Fruit fly (Drosophila melanogaster) whole organism, embryonic: Measurements from ENCODE around the gene Vha16-3.

Experiments used
- BEAF-32 ChIP-seq: fragments of 200-800 bp; sonication (Bioruptor generic); optimal IDR thresholded peaks from 3 replicates; lab custom pipeline; 2017; ENCODE audit warnings: missing biosample characterization, missing genetic modification characterization, mild to moderate bottlenecking, moderate library complexity, missing genetic modification reagents
- CG11247 ChIP-seq: fragments of 200-800 bp; sonication (Bioruptor generic); IDR thresholded peaks from 2 replicates; pipeline ENCODE4 v1.3.6; 2022; ENCODE audit warnings: missing biosample characterization, missing genetic modification characterization
- CG14050 ChIP-seq: fragments of 200-800 bp; sonication (Bioruptor generic); IDR thresholded peaks from 3 replicates; pipeline ENCODE4 v1.3.6; 2022; ENCODE audit warnings: missing biosample characterization, missing genetic modification characterization
- CG18764 ChIP-seq: fragments of 200-800 bp; sonication (Bioruptor generic); optimal IDR thresholded peaks from 3 replicates; lab custom pipeline; 2016; ENCODE audit warnings: missing biosample characterization, missing genetic modification characterization
- CG2875 ChIP-seq: fragments of 200-800 bp; sonication (Bioruptor generic); optimal IDR thresholded peaks from 2 replicates; lab custom pipeline; 2017; ENCODE audit warnings: missing biosample characterization, mild to moderate bottlenecking, missing genetic modification characterization, missing genetic modification reagents
- CG31388 ChIP-seq: fragments of 200-800 bp; sonication (Bioruptor generic); optimal IDR thresholded peaks from 2 replicates; lab custom pipeline; 2016; ENCODE audit warnings: missing biosample characterization, missing genetic modification characterization
- CG3726 ChIP-seq: fragments of 200-800 bp; sonication (Bioruptor generic); IDR thresholded peaks from 3 replicates; pipeline ENCODE4, ENCODE4 v1.3.6; 2022; ENCODE audit warnings: missing biosample characterization, missing genetic modification characterization
- CG3995 ChIP-seq: fragments of 200-800 bp; sonication (Bioruptor generic); optimal IDR thresholded peaks from 3 replicates; lab custom pipeline; 2016; ENCODE audit warnings: missing biosample characterization, missing genetic modification characterization
- CG43689 ChIP-seq: fragments of 200-800 bp; sonication (Bioruptor generic); IDR thresholded peaks from 2 replicates; pipeline ENCODE4 v1.3.6; 2022; ENCODE audit warnings: missing biosample characterization, missing genetic modification characterization
- CG4404 ChIP-seq: fragments of 200-800 bp; sonication (Bioruptor generic); IDR thresholded peaks from 2 replicates; pipeline ENCODE4 v1.3.6; 2022; ENCODE audit warnings: missing biosample characterization, missing genetic modification characterization
- CG6654 ChIP-seq: fragments of 200-800 bp; sonication (Bioruptor generic); optimal IDR thresholded peaks from 2 replicates; lab custom pipeline; 2017; ENCODE audit warnings: missing biosample characterization, mild to moderate bottlenecking, missing genetic modification characterization
- CG6689 ChIP-seq: fragments of 200-800 bp; sonication (Bioruptor generic); IDR thresholded peaks from 2 replicates; pipeline ENCODE4 v1.3.6; 2022; ENCODE audit warnings: missing biosample characterization, missing genetic modification characterization
- CG6791 ChIP-seq: fragments of 200-800 bp; sonication (Bioruptor generic); IDR thresholded peaks from 3 replicates; pipeline ENCODE4 v1.3.6; 2022; ENCODE audit warnings: missing biosample characterization, missing genetic modification characterization; ENCODE audit not compliant: partially characterized antibody
- CG8388 ChIP-seq: fragments of 200-800 bp; sonication (Bioruptor generic); optimal IDR thresholded peaks from 2 replicates; lab custom pipeline; 2019; ENCODE audit warnings: missing biosample characterization, mild to moderate bottlenecking, missing genetic modification characterization, moderate library complexity
- CG8924 ChIP-seq: fragments of 200-800 bp; optimal IDR thresholded peaks from 3 replicates; lab custom pipeline; 2019; ENCODE audit warnings: missing biosample characterization, mild to moderate bottlenecking, missing genetic modification characterization, moderate library complexity
- CG9932 ChIP-seq: fragments of 200-800 bp; sonication (Bioruptor generic); IDR thresholded peaks from 2 replicates; pipeline ENCODE4 v1.3.6; 2022; ENCODE audit warnings: missing biosample characterization, missing genetic modification characterization
- Doc2 ChIP-seq: fragments of 200-800 bp; sonication (Bioruptor generic); IDR thresholded peaks from 2 replicates; pipeline ENCODE4 v1.3.6; 2022; ENCODE audit warnings: missing biosample characterization, missing genetic modification characterization
- Dp ChIP-seq: fragments of 200-800 bp; sonication (Bioruptor generic); optimal IDR thresholded peaks from 2 replicates; lab custom pipeline; 2018; ENCODE audit warnings: missing biosample characterization, mild to moderate bottlenecking, missing genetic modification characterization, moderate library complexity
- Fer1 ChIP-seq: fragments of 200-800 bp; sonication (Bioruptor generic); optimal IDR thresholded peaks from 2 replicates; lab custom pipeline; 2017; ENCODE audit warnings: missing biosample characterization, mild to moderate bottlenecking, missing genetic modification characterization
- Gsc ChIP-seq: fragments of 200-800 bp; sonication (Bioruptor generic); IDR thresholded peaks from 2 replicates; pipeline ENCODE4 v1.3.6; 2022; ENCODE audit warnings: missing biosample characterization, missing genetic modification characterization
- HmgZ ChIP-seq: fragments of 200-800 bp; sonication (Bioruptor generic); optimal IDR thresholded peaks from 2 replicates; lab custom pipeline; 2018; ENCODE audit warnings: missing biosample characterization, mild to moderate bottlenecking, missing genetic modification characterization
- Hr78 ChIP-seq, 2 experiments: fragments of 200-800 bp in 1 of 2; fragments of >200 bp in 1 of 2; sonication (Bioruptor generic) in 1 of 2; optimal IDR thresholded peaks; 2 replicates each; lab custom pipeline; 2017 to 2019; ENCODE audit warnings: missing biosample characterization in 2 of 2, missing genetic modification characterization in 2 of 2, mild to moderate bottlenecking in 1 of 2, moderate library complexity in 1 of 2
- Nf-YA ChIP-seq: fragments of 200-800 bp; sonication (Bioruptor generic); IDR thresholded peaks from 2 replicates; pipeline ENCODE4 v1.3.6; 2022; ENCODE audit warnings: missing biosample characterization, missing genetic modification characterization
- NfI ChIP-seq: fragments of 200-800 bp; sonication (Bioruptor generic); optimal IDR thresholded peaks from 3 replicates; lab custom pipeline; 2018; ENCODE audit warnings: missing biosample characterization, mild to moderate bottlenecking, missing genetic modification characterization, moderate library complexity
- Oaz ChIP-seq: fragments of 200-800 bp; sonication (Bioruptor generic); IDR thresholded peaks from 2 replicates; pipeline ENCODE4 v1.3.6; 2022; ENCODE audit warnings: missing biosample characterization, missing genetic modification characterization
- Opbp ChIP-seq: fragments of 200-800 bp; sonication (Bioruptor generic); IDR thresholded peaks from 3 replicates; pipeline ENCODE4 v1.3.6; 2022; ENCODE audit warnings: missing biosample characterization, missing genetic modification characterization; ENCODE audit not compliant: partially characterized antibody
- Optix ChIP-seq: fragments of 200-800 bp; sonication (Bioruptor generic); IDR thresholded peaks from 3 replicates; pipeline ENCODE4 v1.3.6; 2022; ENCODE audit warnings: missing biosample characterization, missing genetic modification characterization
- Sox100B ChIP-seq: fragments of 200-800 bp; sonication (Bioruptor generic); optimal IDR thresholded peaks from 3 replicates; lab custom pipeline; 2018; ENCODE audit warnings: missing biosample characterization, mild to moderate bottlenecking, missing genetic modification characterization
- Sry-β ChIP-seq: fragments of 200-800 bp; sonication (Bioruptor generic); optimal IDR thresholded peaks from 2 replicates; lab custom pipeline; 2018; ENCODE audit warnings: missing biosample characterization, mild to moderate bottlenecking, missing genetic modification characterization, moderate library complexity
- bsh ChIP-seq, 2 experiments: fragments of 200-800 bp; sonication (Bioruptor generic); optimal IDR thresholded peaks; 2 replicates each; lab custom pipeline; 2017 to 2018; ENCODE audit warnings: mild to moderate bottlenecking in 2 of 2, missing biosample characterization in 2 of 2, missing genetic modification characterization in 2 of 2, moderate library complexity in 1 of 2
- cg ChIP-seq: fragments of 200-800 bp; sonication (Bioruptor generic); optimal IDR thresholded peaks from 3 replicates; lab custom pipeline; 2019; ENCODE audit warnings: missing biosample characterization, mild to moderate bottlenecking, missing genetic modification characterization, moderate library complexity
- ci ChIP-seq: fragments of 200-800 bp; sonication (Bioruptor generic); IDR thresholded peaks from 3 replicates; pipeline ENCODE4 v1.3.6; 2022; ENCODE audit warnings: missing biosample characterization, missing genetic modification characterization
- cwo ChIP-seq: fragments of 200-800 bp; sonication (Bioruptor generic); optimal IDR thresholded peaks from 3 replicates; lab custom pipeline; 2017; ENCODE audit warnings: missing biosample characterization, missing genetic modification characterization, mild to moderate bottlenecking, moderate library complexity, missing genetic modification reagents
- da ChIP-seq: fragments of 200-800 bp; sonication (Bioruptor generic); optimal IDR thresholded peaks from 2 replicates; lab custom pipeline; 2016; ENCODE audit warnings: missing biosample characterization, missing genetic modification characterization
- dmrt99B ChIP-seq: fragments of 200-800 bp; sonication (Bioruptor generic); optimal IDR thresholded peaks from 2 replicates; lab custom pipeline; 2018; ENCODE audit warnings: missing biosample characterization, mild to moderate bottlenecking, missing genetic modification characterization, moderate library complexity
- esg ChIP-seq: fragments of 200-800 bp; sonication (Bioruptor generic); conservative IDR thresholded peaks from 2 replicates; pipeline ENCODE4 v1.3.6; 2022; ENCODE audit warnings: missing biosample characterization, missing genetic modification characterization
- gro ChIP-seq: fragments of 200-800 bp; sonication (Bioruptor generic); optimal IDR thresholded peaks from 2 replicates; lab custom pipeline; 2016; ENCODE audit warnings: missing biosample characterization, missing genetic modification characterization
- hth ChIP-seq: fragments of >200 bp; optimal IDR thresholded peaks from 2 replicates; lab custom pipeline; 2017; ENCODE audit warnings: inconsistent platforms
- inv ChIP-seq: fragments of 200-800 bp; sonication (Bioruptor generic); IDR thresholded peaks from 2 replicates; pipeline ENCODE4 v1.3.6; 2022; ENCODE audit warnings: missing biosample characterization, missing genetic modification characterization; ENCODE audit not compliant: partially characterized antibody
- otp ChIP-seq: fragments of 200-800 bp; sonication (Bioruptor generic); IDR thresholded peaks from 3 replicates; pipeline ENCODE4, ENCODE4 v1.3.6; 2022; ENCODE audit warnings: missing biosample characterization, missing genetic modification characterization
- pnt ChIP-seq: fragments of 200-800 bp; sonication (Bioruptor generic); optimal IDR thresholded peaks from 3 replicates; lab custom pipeline; 2016; ENCODE audit warnings: missing biosample characterization, missing genetic modification characterization
- prd ChIP-seq, 3 experiments: fragments of >200 bp in 2 of 3; fragments of 200-800 bp in 1 of 3; sonication (Bioruptor generic) in 1 of 3; optimal IDR thresholded peaks in 2 of 3; IDR thresholded peaks in 1 of 3; 2 replicates in 2 of 3; 3 replicates in 1 of 3; pipeline versions ENCODE4 v1.3.6 to Lab custom; 2017 to 2022; ENCODE audit warnings: missing biosample characterization in 1 of 3, missing genetic modification characterization in 1 of 3
- pros ChIP-seq: fragments of 200-800 bp; sonication (Bioruptor generic); optimal IDR thresholded peaks from 3 replicates; lab custom pipeline; 2019; ENCODE audit warnings: missing biosample characterization, mild to moderate bottlenecking, missing genetic modification characterization, moderate library complexity
- ranshi ChIP-seq: fragments of 200-800 bp; sonication (Bioruptor generic); IDR thresholded peaks from 2 replicates; pipeline ENCODE4 v1.3.6; 2022; ENCODE audit warnings: missing biosample characterization, missing genetic modification characterization
- row ChIP-seq: fragments of 200-800 bp; sonication (Bioruptor generic); IDR thresholded peaks from 3 replicates; pipeline ENCODE4 v1.3.6; 2022; ENCODE audit warnings: missing biosample characterization, missing genetic modification characterization
- sens ChIP-seq: fragments of 200-800 bp; sonication (Bioruptor generic); peaks from one replicate; lab custom pipeline; 2016; ENCODE audit warnings: missing biosample characterization, missing genetic modification characterization
- sima ChIP-seq: fragments of 200-800 bp; sonication (Bioruptor generic); optimal IDR thresholded peaks from 2 replicates; lab custom pipeline; 2016; ENCODE audit warnings: missing biosample characterization, missing genetic modification characterization
- tin ChIP-seq: fragments of 200-800 bp; sonication (Bioruptor generic); optimal IDR thresholded peaks from 3 replicates; lab custom pipeline; 2016; ENCODE audit warnings: missing biosample characterization, missing genetic modification characterization
- trem ChIP-seq: fragments of 200-800 bp; optimal IDR thresholded peaks from 3 replicates; lab custom pipeline; 2019; ENCODE audit warnings: missing biosample characterization, mild to moderate bottlenecking, missing genetic modification characterization, moderate library complexity
- trh ChIP-seq: fragments of 200-800 bp; sonication (Bioruptor generic); optimal IDR thresholded peaks from 2 replicates; lab custom pipeline; 2016; ENCODE audit warnings: missing biosample characterization, missing genetic modification characterization
- unc-4 ChIP-seq: fragments of 200-800 bp; sonication (Bioruptor generic); IDR thresholded peaks from 2 replicates; pipeline ENCODE4 v1.3.6; 2022; ENCODE audit warnings: missing biosample characterization, missing genetic modification characterization; ENCODE audit not compliant: partially characterized antibody
- zfh1 ChIP-seq: fragments of 200-800 bp; sonication (Bioruptor generic); IDR thresholded peaks from 3 replicates; pipeline ENCODE4 v1.3.6; 2022; ENCODE audit warnings: missing biosample characterization, missing genetic modification characterization

Gene Vha16-3

DNA sequence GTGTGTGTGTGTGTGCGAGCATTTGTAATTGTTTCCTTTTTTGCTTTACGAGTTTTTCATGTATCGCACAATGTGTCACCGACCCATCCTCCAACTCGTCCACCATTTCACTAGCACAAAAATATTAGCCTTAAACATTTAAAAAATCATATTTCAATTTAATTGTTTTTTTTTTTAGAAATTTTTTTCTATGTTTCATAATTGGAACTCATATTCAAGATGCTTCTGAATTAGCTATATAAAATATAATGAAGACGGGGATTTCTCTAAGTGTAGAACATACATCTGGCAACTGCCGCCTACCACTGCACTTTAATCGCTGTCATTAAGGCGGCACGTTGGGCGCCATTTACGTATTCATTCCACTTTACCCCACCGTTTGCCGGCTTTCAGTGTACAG is 33.5 kb upstream of the Vha16-3 start (continued):
- TF ChIP-seq CG3995 (GFP tag; lab: Kevin White, UChicago) = no peak
- TF ChIP-seq gro (GFP tag; lab: Kevin White, UChicago) = no peak
- TF ChIP-seq Sry-β (GFP tag; lab: Kevin White, UChicago) = no peak
- no peak for TF ChIP-seq CG8388 (GFP tag; lab: Kevin White, UChicago)
- peak; percentile 3 for TF ChIP-seq cg (GFP tag; lab: Kevin White, UChicago)
- TF ChIP-seq CG43689 (GFP tag; lab: Robert Waterston, UW) = no peak
- peak; percentile 38 for TF ChIP-seq CG6689 (GFP tag; lab: Robert Waterston, UW)
- TF ChIP-seq ci (GFP tag; lab: Robert Waterston, UW) = peak; percentile 63; the same call in 2 of the 3 replicates
- peak; percentile 2 for TF ChIP-seq tin
- TF ChIP-seq sens (GFP tag; lab: Kevin White, UChicago) = peak; percentile 78
- TF ChIP-seq ranshi (GFP tag; lab: Robert Waterston, UW) = no peak; the same call in 1 of the 2 replicates
- TF ChIP-seq CG14050 (GFP tag; lab: Robert Waterston, UW) = no peak
- TF ChIP-seq CG31388 (GFP tag; lab: Kevin White, UChicago) = no peak
- TF ChIP-seq Gsc = no peak
- TF ChIP-seq da (GFP tag; lab: Kevin White, UChicago) = no peak
- no peak for TF ChIP-seq Doc2 (GFP tag; lab: Robert Waterston, UW)
- TF ChIP-seq CG3726 (GFP tag; lab: Robert Waterston, UW) = no peak
- TF ChIP-seq CG6654 = no peak
- TF ChIP-seq trh = no peak
- TF ChIP-seq pros (GFP tag; lab: Kevin White, UChicago) = no peak
- no peak for TF ChIP-seq sima
- peak; percentile 5 to 28 for TF ChIP-seq bsh (GFP tag; optimal IDR thresholded peaks at IDR 0.05; lab: Kevin White, UChicago)
- no peak for TF ChIP-seq hth (lab: Kevin White, UChicago)
- peak; percentile 52 for TF ChIP-seq CG4404 (GFP tag; lab: Robert Waterston, UW)
- no peak for TF ChIP-seq Hr78 (GFP tag; optimal IDR thresholded peaks at IDR 0.05; lab: Kevin White, UChicago)
- TF ChIP-seq CG8924 (tag; lab: Kevin White, UChicago) = peak; percentile 16
- TF ChIP-seq CG6791 (GFP tag; lab: Robert Waterston, UW) = no peak
- no peak for TF ChIP-seq prd (optimal IDR thresholded peaks at IDR 0.05; lab: Kevin White, UChicago)
- peak; percentile 63; the same call in 2 of the 3 replicates for TF ChIP-seq prd (GFP tag; IDR thresholded peaks at IDR 0.05; lab: Robert Waterston, UW)
- TF ChIP-seq pnt (GFP tag; lab: Kevin White, UChicago) = no peak
- no peak for TF ChIP-seq Dp (GFP tag; lab: Kevin White, UChicago)
- no peak for TF ChIP-seq otp (GFP tag; lab: Robert Waterston, UW)
- peak; percentile 55; the same call in 2 of the 3 replicates for TF ChIP-seq row
- TF ChIP-seq Opbp = no peak
- no peak for TF ChIP-seq CG2875 (GFP tag; lab: Kevin White, UChicago)
- no peak for TF ChIP-seq CG9932 (GFP tag; lab: Robert Waterston, UW)
- TF ChIP-seq esg (GFP tag; lab: Robert Waterston, UW) = no peak
- no peak for TF ChIP-seq Fer1 (GFP tag; lab: Kevin White, UChicago)
- peak; percentile 36; the same call in 1 of the 3 replicates for TF ChIP-seq zfh1
- TF ChIP-seq BEAF-32 (GFP tag; lab: Kevin White, UChicago) = no peak
- TF ChIP-seq unc-4 (GFP tag; lab: Robert Waterston, UW) = no peak
- TF ChIP-seq, all 482 proteins: peak for 57

- TF ChIP-seq Optix (GFP tag; lab: Robert Waterston, UW) = no peak
- TF ChIP-seq Oaz (GFP tag; lab: Robert Waterston, UW) = no peak
- no peak for TF ChIP-seq cwo
- TF ChIP-seq NfI = no peak
- TF ChIP-seq trem (tag; lab: Kevin White, UChicago) = no peak
- TF ChIP-seq CG11247 (GFP tag; lab: Robert Waterston, UW) = no peak
- TF ChIP-seq zfh1 = 0 out of 3 replicates have a peak, but pooled peaks have one; percentile 9
- no peak for TF ChIP-seq Nf-YA (GFP tag; lab: Robert Waterston, UW)
- TF ChIP-seq inv (GFP tag; lab: Robert Waterston, UW) = no peak
- TF ChIP-seq dmrt99B (tag; lab: Kevin White, UChicago) = no peak
- no peak for TF ChIP-seq HmgZ (tag; lab: Kevin White, UChicago)
- no peak for TF ChIP-seq Sox100B (GFP tag; lab: Kevin White, UChicago)
- TF ChIP-seq CG18764 (GFP tag; lab: Kevin White, UChicago) = no peak
Measured at dm6 chr3L:11440258-11440657, 32.8 kb upstream of the Vha16-3 start.
